Fruit fly (Drosophila melanogaster): ENCODE data around the gene CG33310.

Gene CG33310

DNA sequence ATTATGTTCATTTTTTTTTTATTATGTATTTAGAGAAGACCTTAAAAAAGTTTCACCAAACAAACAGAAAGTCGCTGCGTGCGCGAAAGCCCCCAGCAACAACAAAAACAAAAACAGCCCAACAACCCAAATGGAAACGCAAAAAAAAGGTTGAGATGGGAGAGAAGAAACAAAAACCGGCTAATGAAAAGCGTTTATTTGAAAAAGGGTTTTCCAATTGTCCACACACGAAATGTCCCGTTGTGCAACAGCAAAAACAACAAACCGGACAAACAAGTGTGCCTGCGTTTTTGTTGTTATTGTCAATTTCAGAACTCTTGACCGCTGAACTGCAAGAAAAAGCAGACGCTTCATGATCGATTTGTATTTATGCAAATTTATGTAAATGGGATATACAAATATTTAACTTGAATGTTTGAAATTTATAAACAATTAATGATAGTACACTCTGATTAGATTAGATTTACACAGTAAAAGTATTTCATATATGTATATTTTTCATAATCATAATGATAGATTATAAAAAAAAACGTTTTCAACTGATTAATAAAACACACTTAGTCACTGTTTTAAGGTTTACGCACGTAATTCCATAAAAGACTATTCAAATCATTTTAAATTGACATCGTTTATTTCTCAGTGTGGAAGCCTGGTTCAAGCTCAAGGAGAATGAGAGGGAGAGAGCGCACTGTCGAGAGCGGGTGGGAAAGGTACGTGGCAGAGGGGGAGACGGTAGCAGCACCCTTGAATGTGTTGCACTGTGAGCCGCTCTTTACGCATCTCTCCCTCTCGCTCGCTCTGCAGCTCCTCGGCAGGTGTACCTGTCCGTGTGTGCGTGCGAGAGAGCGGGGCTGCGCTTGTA, 29.9 kb downstream of the CG33310 start (continued):
- TF ChIP-seq fd85E (GFP tag; optimal IDR thresholded peaks at IDR 0.05) (no peak), fd59A (GFP tag; optimal IDR thresholded peaks at IDR 0.05) (peak; percentile 76), CG8632 (GFP tag; optimal IDR thresholded peaks at IDR 0.05) (peak; percentile 85), Blimp-1 (GFP tag; optimal IDR thresholded peaks at IDR 0.05) (peak; percentile 76), Lpt (GFP tag; optimal IDR thresholded peaks at IDR 0.05) (peak; percentile 78), CG11294 (GFP tag; IDR thresholded peaks at IDR 0.05) (peak; percentile 81; the same call in 1 of the 2 replicates), achi (GFP tag; optimal IDR thresholded peaks at IDR 0.05) (peak; percentile 91), CG8319 (GFP tag; optimal IDR thresholded peaks at IDR 0.05) (peak; percentile 76), CG34406 (GFP tag; optimal IDR thresholded peaks at IDR 0.05) (peak; percentile 86), Eip75B (GFP tag; optimal IDR thresholded peaks at IDR 0.05) (peak; percentile 72), Hr39 (GFP tag; optimal IDR thresholded peaks at IDR 0.05) (peak; percentile 47), cyc (GFP tag; optimal IDR thresholded peaks at IDR 0.05) (peak; percentile 82), Hr38 (GFP tag; optimal IDR thresholded peaks at IDR 0.05) (no peak), net (GFP tag; optimal IDR thresholded peaks at IDR 0.05) (peak; percentile 86), CG6792 (GFP tag; optimal IDR thresholded peaks at IDR 0.05) (peak; percentile 81), Smox (GFP tag; optimal IDR thresholded peaks at IDR 0.05) (peak; percentile 79), CG7368 (GFP tag; optimal IDR thresholded peaks at IDR 0.05) (peak; percentile 85), dac (GFP tag; optimal IDR thresholded peaks at IDR 0.05) (peak; percentile 64), CG16779 (tag; optimal IDR thresholded peaks at IDR 0.05) (peak; percentile 62), dsx (GFP tag; optimal IDR thresholded peaks at IDR 0.05; ENCODE audit: poor library complexity, severe bottlenecking) (peak; percentile 73), Eip78C (GFP tag) (peak; percentile 98), CG11762 (GFP tag; optimal IDR thresholded peaks at IDR 0.05; ENCODE audit: insufficient read depth) (peak; percentile 84), OdsH (GFP tag; optimal IDR thresholded peaks at IDR 0.05) (peak; percentile 87), Ets21C (GFP tag; optimal IDR thresholded peaks at IDR 0.05) (peak; percentile 1), CG6276 (GFP tag; optimal IDR thresholded peaks at IDR 0.05) (peak; percentile 86), ss (GFP tag; optimal IDR thresholded peaks at IDR 0.05) (peak; percentile 89 to 90), CG10669 (GFP tag; optimal IDR thresholded peaks at IDR 0.05) (peak; percentile 84), spab (GFP tag; optimal IDR thresholded peaks at IDR 0.05) (peak; percentile 86), salr (GFP tag; optimal IDR thresholded peaks at IDR 0.05) (peak; percentile 28 to 92), CG4318 (GFP tag; optimal IDR thresholded peaks at IDR 0.05) (peak; percentile 72)

DNA sequence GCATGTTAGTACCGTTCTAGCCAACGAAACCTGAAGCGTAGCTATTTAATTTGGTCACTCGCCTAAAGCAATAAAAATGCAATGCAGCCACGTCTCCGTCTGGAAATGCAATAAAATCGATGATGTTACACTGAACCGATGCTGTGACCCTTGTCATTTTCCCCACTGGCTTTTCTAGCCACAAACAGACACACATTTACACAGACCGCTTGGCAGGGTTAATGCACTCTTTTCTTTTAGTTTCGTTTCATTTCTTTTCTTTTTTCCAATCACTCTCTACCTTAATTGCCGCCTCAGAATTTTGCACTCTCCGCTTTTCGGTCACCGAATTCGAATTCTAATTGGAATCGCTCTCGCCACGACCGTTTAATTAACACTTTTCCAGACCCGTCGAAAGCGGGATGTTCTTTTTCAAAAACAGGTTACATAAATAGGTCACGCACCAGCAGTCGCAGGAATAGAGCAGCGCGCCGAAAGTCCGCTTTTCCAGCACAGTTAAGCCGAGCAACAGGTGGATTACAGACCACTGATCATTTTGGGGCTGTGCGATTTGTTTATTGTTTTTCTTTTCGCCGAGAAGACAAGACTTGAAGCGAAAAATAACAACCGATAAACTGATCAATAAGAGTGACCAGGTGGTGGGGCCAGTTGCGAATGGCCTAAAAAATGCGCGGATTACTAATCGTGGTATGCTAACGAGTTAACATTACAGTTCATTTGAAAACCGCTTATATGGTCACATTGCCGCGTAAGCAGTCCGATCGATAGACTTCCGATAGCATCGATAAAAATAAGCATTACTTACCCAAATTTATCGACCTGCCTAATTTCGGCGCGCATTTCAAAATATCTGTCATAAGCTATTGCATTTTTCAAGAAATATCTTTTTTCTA, 30.8 kb downstream of the CG33310 start, which contains the start of gene ck:
TSS of gene ck (minus strand) at position 638 of the 893 bp plus-strand sequence.
- TF ChIP-seq fd59A (GFP tag; optimal IDR thresholded peaks at IDR 0.05) (no peak), Eip75B (GFP tag; optimal IDR thresholded peaks at IDR 0.05) (peak; percentile 48), CG8119 (GFP tag; IDR thresholded peaks at IDR 0.05) (0 out of 3 replicates have a peak, but pooled peaks have one; percentile 12), CG4318 (GFP tag; optimal IDR thresholded peaks at IDR 0.05) (no peak), fd85E (GFP tag; optimal IDR thresholded peaks at IDR 0.05) (no peak), Eip78C (GFP tag) (peak; percentile 31), Ets21C (GFP tag; optimal IDR thresholded peaks at IDR 0.05) (no peak), svp (GFP tag) (peak; percentile 48)

DNA sequence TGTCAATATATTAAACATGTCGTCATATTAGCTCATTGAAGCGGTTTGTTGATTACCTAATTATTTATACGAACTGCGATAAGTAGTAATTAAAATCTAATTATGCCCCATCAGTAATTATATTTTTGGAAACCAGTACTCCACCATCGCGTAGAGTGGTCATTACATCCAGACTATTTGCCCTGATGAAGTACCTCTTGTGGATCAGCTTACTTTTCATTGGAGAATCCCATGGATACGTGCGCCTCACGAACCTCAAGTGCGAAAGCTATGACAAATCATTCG, 31.4 kb downstream of the CG33310 start, which contains the start of gene CG33679:
TSS of gene CG33679 (plus strand) at position 186 of the 285 bp plus-strand sequence.
- TF ChIP-seq CG11294 (GFP tag; IDR thresholded peaks at IDR 0.05) (no peak), Gug (GFP tag; IDR thresholded peaks at IDR 0.05) (no peak)

All from whole organism, prepupa.